Worm (Caenorhabditis elegans): ENCODE data around the gene cal-7.

DNA sequence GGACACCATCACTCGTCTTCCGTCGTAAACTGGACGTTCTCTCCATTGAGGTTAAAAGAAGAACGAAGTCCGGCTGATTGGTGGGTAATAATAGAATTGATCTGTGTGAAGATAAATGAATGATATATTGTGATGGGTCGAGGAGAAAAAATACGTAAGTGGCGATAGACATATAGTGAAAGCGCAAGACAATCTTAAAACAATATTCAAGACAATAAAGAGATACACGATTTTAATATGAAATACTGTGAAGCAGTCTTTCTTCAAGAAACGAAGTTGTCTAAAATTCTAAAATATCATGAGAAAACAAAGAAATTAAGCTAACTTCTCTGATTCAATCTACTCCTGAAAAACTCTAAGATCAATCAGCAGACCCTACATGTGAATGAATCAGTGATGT, 20.4 kb upstream of the cal-7 start, which contains the start of gene F40F9.10:
- TF ChIP-seq ama-1 (optimal IDR thresholded peaks at IDR 0.05) (no peak), ama-1 (GFP tag; optimal IDR thresholded peaks at IDR 0.05) (no peak), unc-62 (GFP tag; optimal IDR thresholded peaks at IDR 0.05) (no peak)
